Worm (Caenorhabditis elegans): ENCODE data around the gene Y17G7B.20.

ce11 chrII:11980110-11980509, 466 bp upstream of the Y17G7B.20 start:
- TF ChIP-seq ztf-23 (GFP tag; IDR thresholded peaks at IDR 0.05): peak; percentile 76
- no peak for TF ChIP-seq T22C8.4 (GFP tag; IDR thresholded peaks at IDR 0.05)
- no peak for TF ChIP-seq ref-1 (GFP tag; conservative IDR thresholded peaks at IDR 0.05)
- TF ChIP-seq tab-1 (GFP tag; IDR thresholded peaks at IDR 0.05): 0 out of 2 replicates have a peak, but pooled peaks have one; percentile 8
- no peak for TF ChIP-seq ztf-29 (GFP tag; IDR thresholded peaks at IDR 0.05)
- TF ChIP-seq klf-2 (GFP tag; conservative IDR thresholded peaks at IDR 0.05): no peak
- TF ChIP-seq flt-1 (GFP tag; IDR thresholded peaks at IDR 0.05): peak; percentile 63
- peak; percentile 62 for TF ChIP-seq cog-1 (tag; optimal IDR thresholded peaks at IDR 0.05)

All from whole organism, midembryonic.